Fruit fly (Drosophila melanogaster): Measurements from ENCODE around the gene CG46301.

Gene CG46301

dm6 chr2L:14198341-14198740 lies 94.5 kb downstream of the CG46301 start:
- TF ChIP-seq Dfd (GFP tag; optimal IDR thresholded peaks at IDR 0.05), result no peak
- TF ChIP-seq sage (GFP tag; optimal IDR thresholded peaks at IDR 0.05), result no peak
- no peak for TF ChIP-seq Vsx2 (GFP tag; optimal IDR thresholded peaks at IDR 0.05; ENCODE audit: partially characterized antibody)
- TF ChIP-seq Sp1 (GFP tag; optimal IDR thresholded peaks at IDR 0.05), result no peak
- TF ChIP-seq fru (GFP tag; optimal IDR thresholded peaks at IDR 0.05), result no peak
- no peak for TF ChIP-seq dsf (GFP tag; optimal IDR thresholded peaks at IDR 0.05; ENCODE audit: borderline replicate concordance)
- TF ChIP-seq Hr83 (GFP tag; optimal IDR thresholded peaks at IDR 0.05; ENCODE audit: poor library complexity, severe bottlenecking), result no peak
- TF ChIP-seq brk (GFP tag; optimal IDR thresholded peaks at IDR 0.05), result no peak
- no peak for TF ChIP-seq N (GFP tag; optimal IDR thresholded peaks at IDR 0.05)
- no peak for TF ChIP-seq usp (GFP tag; optimal IDR thresholded peaks at IDR 0.05)
- TF ChIP-seq Rel (GFP tag; optimal IDR thresholded peaks at IDR 0.05), result no peak
- TF ChIP-seq Rel (tag; optimal IDR thresholded peaks at IDR 0.05), result no peak
- no peak for TF ChIP-seq foxo (GFP tag; optimal IDR thresholded peaks at IDR 0.05)

DNA sequence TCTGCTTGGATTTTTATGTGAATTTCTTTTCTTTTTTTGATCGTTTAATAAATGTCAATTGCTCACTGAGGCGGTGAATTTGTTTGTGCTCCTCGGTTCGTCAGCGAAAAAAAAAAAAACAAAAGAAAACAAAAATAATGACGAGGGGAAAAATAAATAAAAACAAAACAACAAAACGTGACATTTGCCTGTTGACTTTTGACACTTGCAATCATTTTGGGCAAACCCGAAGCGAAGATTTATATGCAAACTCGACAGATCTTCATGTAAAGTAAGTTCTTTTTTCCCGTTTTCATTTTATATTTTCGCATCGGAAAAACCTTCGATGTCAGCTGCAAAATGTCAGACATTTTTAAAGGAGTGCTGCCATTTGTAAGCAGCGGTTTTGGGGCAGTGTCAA lies 96.5 kb downstream of the CG46301 start:
- TF ChIP-seq pan (optimal IDR thresholded peaks at IDR 0.05) (no peak), brk (GFP tag; optimal IDR thresholded peaks at IDR 0.05) (no peak), tai (GFP tag; optimal IDR thresholded peaks at IDR 0.05) (no peak)

- TF ChIP-seq Hr78 (GFP tag; optimal IDR thresholded peaks at IDR 0.05) (no peak), foxo (GFP tag; optimal IDR thresholded peaks at IDR 0.05) (no peak), rgr (GFP tag; optimal IDR thresholded peaks at IDR 0.05) (no peak), Dfd (GFP tag; optimal IDR thresholded peaks at IDR 0.05) (no peak), HLH106 (tag; optimal IDR thresholded peaks at IDR 0.05) (no peak), sage (GFP tag; optimal IDR thresholded peaks at IDR 0.05) (no peak), ey (GFP tag; optimal IDR thresholded peaks at IDR 0.05) (no peak), CrebA (GFP tag; optimal IDR thresholded peaks at IDR 0.05; ENCODE audit: borderline replicate concordance) (no peak), tai (GFP tag; optimal IDR thresholded peaks at IDR 0.05) (no peak), CG9705 (GFP tag; optimal IDR thresholded peaks at IDR 0.05) (no peak), Hr83 (GFP tag; optimal IDR thresholded peaks at IDR 0.05; ENCODE audit: poor library complexity, severe bottlenecking) (no peak), lola (GFP tag; optimal IDR thresholded peaks at IDR 0.05) (no peak), CG32264 (GFP tag; optimal IDR thresholded peaks at IDR 0.05) (no peak), woc (GFP tag; optimal IDR thresholded peaks at IDR 0.05) (no peak), usp (GFP tag; optimal IDR thresholded peaks at IDR 0.05) (no peak), fru (GFP tag; optimal IDR thresholded peaks at IDR 0.05) (no peak), dsf (GFP tag; optimal IDR thresholded peaks at IDR 0.05; ENCODE audit: borderline replicate concordance) (no peak)
Measured at dm6 chr2L:14203798-14204398, 100.0 kb downstream of the CG46301 start.

- TF ChIP-seq woc (GFP tag; optimal IDR thresholded peaks at IDR 0.05), result no peak
- TF ChIP-seq foxo (GFP tag; optimal IDR thresholded peaks at IDR 0.05), result no peak
- TF ChIP-seq sage (GFP tag; optimal IDR thresholded peaks at IDR 0.05), result no peak
- no peak for TF ChIP-seq brk (GFP tag; optimal IDR thresholded peaks at IDR 0.05)
- TF ChIP-seq HLH106 (tag; optimal IDR thresholded peaks at IDR 0.05), result no peak
- TF ChIP-seq Dif (GFP tag; optimal IDR thresholded peaks at IDR 0.05; ENCODE audit: partially characterized antibody), result no peak
- no peak for TF ChIP-seq ey (GFP tag; optimal IDR thresholded peaks at IDR 0.05)
- no peak for TF ChIP-seq rgr (GFP tag; optimal IDR thresholded peaks at IDR 0.05)
- no peak for TF ChIP-seq GATAd (GFP tag; optimal IDR thresholded peaks at IDR 0.05)
- no peak for TF ChIP-seq Vsx2 (GFP tag; optimal IDR thresholded peaks at IDR 0.05; ENCODE audit: partially characterized antibody)
- no peak for TF ChIP-seq h (GFP tag; optimal IDR thresholded peaks at IDR 0.05)
- TF ChIP-seq usp (GFP tag; optimal IDR thresholded peaks at IDR 0.05), result no peak
- TF ChIP-seq dmrt93B (GFP tag; optimal IDR thresholded peaks at IDR 0.05), result no peak
Measured at dm6 chr2L:14207134-14207533, 103.2 kb downstream of the CG46301 start.

DNA sequence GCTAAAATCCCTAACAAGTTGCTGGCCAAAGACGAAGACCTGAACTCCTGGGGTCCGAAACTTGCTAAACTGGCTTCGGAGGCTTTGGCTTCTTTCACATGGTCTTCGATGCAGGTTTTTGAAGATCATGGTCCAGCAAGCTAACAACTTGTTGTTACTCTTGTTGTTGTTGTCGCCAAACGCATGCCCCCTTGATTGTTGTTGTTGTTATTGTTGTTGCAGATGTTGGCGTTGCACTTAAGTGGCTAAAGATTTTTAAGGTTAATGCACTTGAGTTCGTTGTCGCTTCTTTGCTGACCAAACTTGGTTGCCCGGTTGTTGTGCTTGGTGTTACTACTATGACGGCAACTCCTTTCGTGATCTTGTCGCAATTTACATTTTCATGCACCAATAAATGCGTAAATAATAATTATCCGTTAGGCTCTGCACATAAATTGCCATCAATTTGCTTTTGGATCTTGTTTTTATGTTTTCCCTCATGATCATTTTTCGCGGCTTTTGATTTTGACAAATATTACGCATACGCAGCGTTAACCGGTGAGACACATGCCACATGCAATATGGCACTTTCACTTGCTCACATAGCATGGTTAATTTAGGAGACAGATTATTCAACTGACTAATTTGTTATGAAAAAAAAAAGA lies 103.8 kb downstream of the CG46301 start:
- TF ChIP-seq Vsx2 (GFP tag; optimal IDR thresholded peaks at IDR 0.05; ENCODE audit: partially characterized antibody) (peak; percentile 82), CrebA (GFP tag; optimal IDR thresholded peaks at IDR 0.05; ENCODE audit: borderline replicate concordance) (peak; percentile 24), Myc (optimal IDR thresholded peaks at IDR 0.05) (no peak), Dif (GFP tag; optimal IDR thresholded peaks at IDR 0.05; ENCODE audit: partially characterized antibody) (peak; percentile 62), dl (GFP tag; optimal IDR thresholded peaks at IDR 0.05; ENCODE audit: insufficient read depth in 1 of 2, partially characterized antibody in 2 of 2) (peak in 1 of 2 experiments; percentile 13)

Measured in whole organism, wandering third instar larva.